Worm (Caenorhabditis elegans) whole organism, L4 larva: ENCODE data around the gene Y55B1AR.4.

Source experiments
- ceh-82 ChIP-seq: sonication (generic microtip); optimal IDR thresholded peaks from 2 replicates; lab custom pipeline; 2017; ENCODE audit warnings: missing biosample characterization, missing genetic modification characterization
- lin-38 ChIP-seq: fragments of 200-800 bp; sonication (Bioruptor generic); IDR thresholded peaks from 2 replicates; pipeline ENCODE4 v1.3.6; 2022; ENCODE audit warnings: missing genetic modification reagents, missing genetic modification characterization, missing compliant biosample characterization
- mxl-3 ChIP-seq: fragments of 200-800 bp; sonication (Bioruptor generic); optimal IDR thresholded peaks from 2 replicates; lab custom pipeline; 2018; ENCODE audit warnings: mild to moderate bottlenecking, missing genetic modification characterization, missing compliant biosample characterization
- nhr-76 ChIP-seq: fragments of 150-350 bp; optimal IDR thresholded peaks from 2 replicates; lab custom pipeline; 2014; ENCODE audit warnings: missing biosample characterization, missing genetic modification characterization
- unc-39 ChIP-seq: sonication (generic microtip); optimal IDR thresholded peaks from 2 replicates; lab custom pipeline; 2017; ENCODE audit warnings: missing biosample characterization, missing genetic modification characterization
- zfp-3 ChIP-seq: fragments of 200-800 bp; sonication (Bioruptor generic); conservative IDR thresholded peaks from 2 replicates; pipeline ENCODE4 v1.3.6; 2022; ENCODE audit warnings: missing genetic modification reagents, missing genetic modification characterization, missing compliant biosample characterization

DNA sequence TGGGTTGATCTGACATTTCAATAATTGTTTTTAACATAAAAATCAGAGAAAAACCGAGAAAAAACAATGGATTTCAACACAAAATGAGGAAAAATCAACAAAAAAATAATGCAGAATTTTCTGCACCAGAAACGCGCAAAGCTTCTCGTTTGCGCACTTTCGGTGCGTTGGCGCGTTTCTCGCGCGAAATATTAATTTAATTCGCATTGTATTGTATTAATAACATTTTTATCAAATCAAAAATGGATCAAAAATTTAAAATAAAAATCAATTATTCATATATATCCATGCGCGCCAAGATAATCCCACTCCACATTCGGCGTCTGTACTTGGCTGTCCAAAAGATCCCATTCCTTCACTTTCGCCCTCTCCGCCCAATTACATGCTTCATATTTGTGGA, 29.3 kb upstream of the Y55B1AR.4 start, which contains the start of gene fem-2:
- TF ChIP-seq unc-39 (tag; lab: Kevin White, UChicago) (no peak), lin-38 (GFP tag; lab: Robert Waterston, UW) (peak; percentile 59), ceh-82 (tag; lab: Kevin White, UChicago) (no peak), nhr-76 (tag; lab: Kevin White, UChicago) (no peak), zfp-3 (no peak), mxl-3 (GFP tag; lab: Kevin White, UChicago) (no peak)
